Fruit fly (Drosophila melanogaster): ENCODE measurements around the gene GluClalpha.
A peak's percentile ranks its signal among the peaks of the same experiment; 100 is the strongest.

The GluClalpha gene

dm6 chr3R:19727806-19728205 lies 2.7 kb upstream of the GluClalpha start:
- no peak for TF ChIP-seq CG9705 (GFP tag; optimal IDR thresholded peaks at IDR 0.05)
- TF ChIP-seq GATAd (GFP tag; optimal IDR thresholded peaks at IDR 0.05): no peak
- no peak for TF ChIP-seq Dif (GFP tag; optimal IDR thresholded peaks at IDR 0.05; ENCODE audit: partially characterized antibody)
- no peak for TF ChIP-seq rgr (GFP tag; optimal IDR thresholded peaks at IDR 0.05)
- TF ChIP-seq CG32264 (GFP tag; optimal IDR thresholded peaks at IDR 0.05): no peak
- no peak for TF ChIP-seq dsf (GFP tag; optimal IDR thresholded peaks at IDR 0.05; ENCODE audit: borderline replicate concordance)
- TF ChIP-seq dmrt93B (GFP tag; optimal IDR thresholded peaks at IDR 0.05): no peak

dm6 chr3R:19730953-19731482 lies 503 bp downstream of the GluClalpha start:
- TF ChIP-seq dmrt93B (GFP tag; optimal IDR thresholded peaks at IDR 0.05) (no peak), Hr83 (GFP tag; optimal IDR thresholded peaks at IDR 0.05; ENCODE audit: poor library complexity, severe bottlenecking) (no peak), usp (GFP tag; optimal IDR thresholded peaks at IDR 0.05) (no peak), dl (GFP tag; optimal IDR thresholded peaks at IDR 0.05; ENCODE audit: insufficient read depth in 1 of 2, partially characterized antibody in 2 of 2) (no peak), Dfd (GFP tag; optimal IDR thresholded peaks at IDR 0.05) (peak; percentile 90), h (GFP tag; optimal IDR thresholded peaks at IDR 0.05) (no peak), Rel (GFP tag; optimal IDR thresholded peaks at IDR 0.05) (no peak), Rel (tag; optimal IDR thresholded peaks at IDR 0.05) (no peak)

DNA sequence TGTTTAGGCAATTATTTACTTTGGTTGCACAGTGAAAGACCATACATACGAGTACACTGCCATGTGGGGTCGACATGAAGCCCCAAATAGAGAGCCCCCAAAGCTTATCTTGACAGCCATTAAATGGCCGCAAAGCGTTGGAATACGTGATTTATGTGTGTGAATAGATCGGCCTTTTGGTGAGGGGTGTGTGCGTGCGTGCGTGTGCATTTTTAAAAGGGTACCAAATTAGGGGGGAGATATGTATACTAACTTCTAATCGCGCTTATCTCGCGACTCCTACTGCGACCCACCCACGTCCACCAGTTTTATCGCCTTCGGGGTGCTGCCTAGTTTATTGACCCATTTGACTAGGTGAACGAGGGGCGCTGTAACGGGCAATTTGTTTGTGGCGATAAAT lies 12.4 kb downstream of the GluClalpha start:
- TF ChIP-seq Mio (GFP tag; optimal IDR thresholded peaks at IDR 0.05): no peak
- no peak for TF ChIP-seq woc (GFP tag; optimal IDR thresholded peaks at IDR 0.05)
- no peak for TF ChIP-seq h (GFP tag; optimal IDR thresholded peaks at IDR 0.05)
- TF ChIP-seq Dfd (GFP tag; optimal IDR thresholded peaks at IDR 0.05): no peak
- TF ChIP-seq pan (optimal IDR thresholded peaks at IDR 0.05): no peak
- no peak for TF ChIP-seq N (GFP tag; optimal IDR thresholded peaks at IDR 0.05)
- TF ChIP-seq brk (GFP tag; optimal IDR thresholded peaks at IDR 0.05): no peak
- TF ChIP-seq OdsH (GFP tag; optimal IDR thresholded peaks at IDR 0.05): no peak
- TF ChIP-seq Hr78 (GFP tag; optimal IDR thresholded peaks at IDR 0.05): no peak
- no peak for TF ChIP-seq dsf (GFP tag; optimal IDR thresholded peaks at IDR 0.05; ENCODE audit: borderline replicate concordance)
- no peak for TF ChIP-seq rgr (GFP tag; optimal IDR thresholded peaks at IDR 0.05)
- no peak for TF ChIP-seq Myc (optimal IDR thresholded peaks at IDR 0.05)
- TF ChIP-seq Hr83 (GFP tag; optimal IDR thresholded peaks at IDR 0.05; ENCODE audit: poor library complexity, severe bottlenecking): no peak
- no peak for TF ChIP-seq dl (GFP tag; optimal IDR thresholded peaks at IDR 0.05; ENCODE audit: insufficient read depth in 1 of 2, partially characterized antibody in 2 of 2)
- no peak for TF ChIP-seq Vsx2 (GFP tag; optimal IDR thresholded peaks at IDR 0.05; ENCODE audit: partially characterized antibody)
- no peak for TF ChIP-seq CG9705 (GFP tag; optimal IDR thresholded peaks at IDR 0.05)
- no peak for TF ChIP-seq foxo (GFP tag; optimal IDR thresholded peaks at IDR 0.05)

DNA sequence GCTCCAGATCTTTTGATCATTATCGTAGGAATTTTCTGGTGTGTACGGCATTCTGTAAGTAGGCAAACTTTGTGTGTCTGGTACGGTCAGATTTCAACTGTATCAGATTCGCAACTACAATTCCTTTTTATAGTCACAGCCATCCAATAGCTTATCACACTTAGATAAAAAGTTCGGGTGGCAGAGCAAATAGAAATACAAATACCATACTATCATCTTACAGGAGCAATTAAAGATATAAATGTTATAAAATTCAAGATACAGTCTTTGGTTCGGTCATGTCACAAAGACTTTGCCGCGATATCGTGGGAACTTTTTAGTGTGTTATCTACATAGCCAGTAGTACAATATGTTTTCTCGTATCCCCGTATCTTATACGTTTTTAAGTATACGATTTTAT lies 42.6 kb downstream of the GluClalpha start, which contains the start of gene Acsx1L:
TSS of gene Acsx1L (minus strand) at position 101 of the 400 bp plus-strand sequence.
- TF ChIP-seq dl (GFP tag; optimal IDR thresholded peaks at IDR 0.05; ENCODE audit: insufficient read depth in 1 of 2, partially characterized antibody in 2 of 2): no peak
- no peak for TF ChIP-seq OdsH (GFP tag; optimal IDR thresholded peaks at IDR 0.05)
- no peak for TF ChIP-seq Vsx2 (GFP tag; optimal IDR thresholded peaks at IDR 0.05; ENCODE audit: partially characterized antibody)
- TF ChIP-seq foxo (GFP tag; optimal IDR thresholded peaks at IDR 0.05): no peak
- no peak for TF ChIP-seq HLH106 (tag; optimal IDR thresholded peaks at IDR 0.05)
- no peak for TF ChIP-seq sv (GFP tag; optimal IDR thresholded peaks at IDR 0.05)
- no peak for TF ChIP-seq jim (GFP tag; optimal IDR thresholded peaks at IDR 0.05)
- no peak for TF ChIP-seq Abd-B (GFP tag; optimal IDR thresholded peaks at IDR 0.05)
- no peak for TF ChIP-seq Mio (GFP tag; optimal IDR thresholded peaks at IDR 0.05)
- TF ChIP-seq dsf (GFP tag; optimal IDR thresholded peaks at IDR 0.05; ENCODE audit: borderline replicate concordance): no peak
- no peak for TF ChIP-seq N (GFP tag; optimal IDR thresholded peaks at IDR 0.05)
- no peak for TF ChIP-seq usp (GFP tag; optimal IDR thresholded peaks at IDR 0.05)

- TF ChIP-seq foxo (GFP tag; optimal IDR thresholded peaks at IDR 0.05) (no peak), Hr83 (GFP tag; optimal IDR thresholded peaks at IDR 0.05; ENCODE audit: poor library complexity, severe bottlenecking) (no peak), CrebA (GFP tag; optimal IDR thresholded peaks at IDR 0.05; ENCODE audit: borderline replicate concordance) (no peak), CG32264 (GFP tag; optimal IDR thresholded peaks at IDR 0.05) (no peak), GATAd (GFP tag; optimal IDR thresholded peaks at IDR 0.05) (no peak), sage (GFP tag; optimal IDR thresholded peaks at IDR 0.05) (no peak), Jra (GFP tag; optimal IDR thresholded peaks at IDR 0.05) (no peak), dsf (GFP tag; optimal IDR thresholded peaks at IDR 0.05; ENCODE audit: borderline replicate concordance) (no peak), Vsx2 (GFP tag; optimal IDR thresholded peaks at IDR 0.05; ENCODE audit: partially characterized antibody) (no peak), OdsH (GFP tag; optimal IDR thresholded peaks at IDR 0.05) (no peak), rgr (GFP tag; optimal IDR thresholded peaks at IDR 0.05) (no peak), dmrt93B (GFP tag; optimal IDR thresholded peaks at IDR 0.05) (no peak), Myc (optimal IDR thresholded peaks at IDR 0.05) (no peak), fru (GFP tag; optimal IDR thresholded peaks at IDR 0.05) (no peak), dl (GFP tag; optimal IDR thresholded peaks at IDR 0.05; ENCODE audit: insufficient read depth in 1 of 2, partially characterized antibody in 2 of 2) (no peak), HLH106 (tag; optimal IDR thresholded peaks at IDR 0.05) (no peak), jim (GFP tag; optimal IDR thresholded peaks at IDR 0.05) (no peak), usp (GFP tag; optimal IDR thresholded peaks at IDR 0.05) (no peak), sv (GFP tag; optimal IDR thresholded peaks at IDR 0.05) (no peak)
These were observed 43.6 kb downstream of the GluClalpha start for dm6 chr3R:19774149-19774548.

All from whole organism, wandering third instar larva.